Fruit fly (Drosophila melanogaster) whole organism, wandering third instar larva: ENCODE data around the gene CG10183.

Experiments
- Abd-B ChIP-seq: fragments of >200 bp; optimal IDR thresholded peaks from 2 replicates; lab custom pipeline; 2017; ENCODE audit warnings: missing biosample characterization, missing genetic modification characterization
- CG32264 ChIP-seq: fragments of 200-800 bp; sonication (Bioruptor generic); optimal IDR thresholded peaks from 2 replicates; lab custom pipeline; 2016; ENCODE audit warnings: missing biosample characterization, missing genetic modification characterization
- CG9705 ChIP-seq: fragments of 200-800 bp; sonication (Bioruptor generic); optimal IDR thresholded peaks from 2 replicates; lab custom pipeline; 2018; ENCODE audit warnings: missing biosample characterization, mild to moderate bottlenecking, missing genetic modification characterization
- CrebA ChIP-seq: fragments of 200-800 bp; sonication (Bioruptor generic); optimal IDR thresholded peaks from 2 replicates; lab custom pipeline; 2016; ENCODE audit warnings: missing biosample characterization, mild to moderate bottlenecking, missing genetic modification characterization, borderline replicate concordance
- Dfd ChIP-seq: fragments of >200 bp; optimal IDR thresholded peaks from 2 replicates; lab custom pipeline; 2017; ENCODE audit warnings: missing biosample characterization, missing genetic modification characterization
- Dif ChIP-seq: fragments of 200-275, 200-300 bp; sonication (Bioruptor generic); optimal IDR thresholded peaks from 2 replicates; lab custom pipeline; 2018; ENCODE audit warnings: missing biosample characterization, missing genetic modification characterization; ENCODE audit not compliant: partially characterized antibody
- GATAd ChIP-seq: sonication (Bioruptor generic); optimal IDR thresholded peaks from 2 replicates; lab custom pipeline; 2016; ENCODE audit warnings: missing biosample characterization, missing genetic modification characterization
- Hnf4 ChIP-seq: fragments of 200-800 bp; sonication (Bioruptor generic); optimal IDR thresholded peaks from 2 replicates; lab custom pipeline; 2016; ENCODE audit warnings: missing biosample characterization, mild to moderate bottlenecking, missing genetic modification characterization
- Hr83 ChIP-seq: fragments of 200-300 bp; sonication (Bioruptor generic); optimal IDR thresholded peaks from 2 replicates; lab custom pipeline; 2016; ENCODE audit warnings: missing biosample characterization, mild to moderate bottlenecking, missing genetic modification characterization, moderate library complexity; ENCODE audit not compliant: poor library complexity, severe bottlenecking
- Jra ChIP-seq: sonication (Bioruptor generic); optimal IDR thresholded peaks from 2 replicates; lab custom pipeline; 2016; ENCODE audit warnings: missing biosample characterization, missing genetic modification characterization
- Mio ChIP-seq: sonication (Bioruptor generic); optimal IDR thresholded peaks from 2 replicates; lab custom pipeline; 2016; ENCODE audit warnings: missing biosample characterization, missing genetic modification characterization
- Myc ChIP-seq: fragments of >200 bp; optimal IDR thresholded peaks from 2 replicates; lab custom pipeline; 2017
- OdsH ChIP-seq: fragments of 200-800 bp; sonication (Bioruptor generic); optimal IDR thresholded peaks from 2 replicates; lab custom pipeline; 2016; ENCODE audit warnings: missing biosample characterization, mild to moderate bottlenecking, missing genetic modification characterization
- Sp1 ChIP-seq: fragments of 200-800 bp; sonication (Bioruptor generic); optimal IDR thresholded peaks from 3 replicates; lab custom pipeline; 2019; ENCODE audit warnings: missing biosample characterization, mild to moderate bottlenecking, missing genetic modification characterization, moderate library complexity
- Vsx2 ChIP-seq: fragments of 200-300, 225-300 bp; sonication (Bioruptor generic); optimal IDR thresholded peaks from 2 replicates; lab custom pipeline; 2018; ENCODE audit warnings: missing biosample characterization, missing genetic modification characterization; ENCODE audit not compliant: partially characterized antibody
- br ChIP-seq: fragments of 200-800 bp; sonication (Bioruptor generic); optimal IDR thresholded peaks from 2 replicates; lab custom pipeline; 2016; ENCODE audit warnings: missing biosample characterization, missing genetic modification characterization
- brk ChIP-seq: fragments of 200-800 bp; sonication (Bioruptor generic); optimal IDR thresholded peaks from 2 replicates; lab custom pipeline; 2016; ENCODE audit warnings: missing biosample characterization, mild to moderate bottlenecking, missing genetic modification characterization
- ey ChIP-seq: fragments of 200-800 bp; sonication (Bioruptor generic); optimal IDR thresholded peaks from 2 replicates; lab custom pipeline; 2016; ENCODE audit warnings: missing biosample characterization, missing genetic modification characterization
- foxo ChIP-seq, 2 experiments: fragments of 200-800 bp; sonication (Bioruptor generic); optimal IDR thresholded peaks; 2 replicates in 1 of 2; 3 replicates in 1 of 2; lab custom pipeline; 2016 to 2017; ENCODE audit warnings: missing biosample characterization in 2 of 2, missing genetic modification characterization in 2 of 2
- fru ChIP-seq: fragments of 200-800 bp; sonication (Bioruptor generic); optimal IDR thresholded peaks from 3 replicates; lab custom pipeline; 2016; ENCODE audit warnings: missing biosample characterization, mild to moderate bottlenecking, missing genetic modification characterization
- h ChIP-seq: fragments of 200-800 bp; sonication (Bioruptor generic); optimal IDR thresholded peaks from 3 replicates; lab custom pipeline; 2016; ENCODE audit warnings: missing biosample characterization, mild to moderate bottlenecking, missing genetic modification characterization
- lola ChIP-seq: fragments of >200 bp; optimal IDR thresholded peaks from 2 replicates; lab custom pipeline; 2017; ENCODE audit warnings: missing biosample characterization, missing genetic modification characterization
- pan ChIP-seq: fragments of >200 bp; optimal IDR thresholded peaks from 2 replicates; lab custom pipeline; 2017
- psq ChIP-seq: fragments of 200-800 bp; sonication (Bioruptor generic); optimal IDR thresholded peaks from 3 replicates; lab custom pipeline; 2017; ENCODE audit warnings: missing biosample characterization, mild to moderate bottlenecking, missing genetic modification characterization, moderate library complexity
- rgr ChIP-seq: fragments of 200-800 bp; sonication (Bioruptor generic); optimal IDR thresholded peaks from 3 replicates; lab custom pipeline; 2016; ENCODE audit warnings: missing biosample characterization, mild to moderate bottlenecking, missing genetic modification characterization
- sage ChIP-seq: fragments of 200-800 bp; sonication (Bioruptor generic); optimal IDR thresholded peaks from 2 replicates; lab custom pipeline; 2016; ENCODE audit warnings: missing biosample characterization, mild to moderate bottlenecking, missing genetic modification characterization
- sv ChIP-seq: fragments of 200-800 bp; sonication (Bioruptor generic); optimal IDR thresholded peaks from 3 replicates; lab custom pipeline; 2016; ENCODE audit warnings: missing biosample characterization, missing genetic modification characterization
- tai ChIP-seq: sonication (Bioruptor generic); optimal IDR thresholded peaks from 2 replicates; lab custom pipeline; 2016; ENCODE audit warnings: missing biosample characterization, missing genetic modification characterization
- usp ChIP-seq: fragments of >200 bp; optimal IDR thresholded peaks from 2 replicates; lab custom pipeline; 2017; ENCODE audit warnings: missing biosample characterization, missing genetic modification characterization
- woc ChIP-seq: sonication (Bioruptor generic); optimal IDR thresholded peaks from 2 replicates; lab custom pipeline; 2016; ENCODE audit warnings: missing biosample characterization, mild to moderate bottlenecking, missing genetic modification characterization

CG10183 gene

dm6 chr3R:23576618-23577017 is 22.2 kb downstream of the CG10183 start:
- TF ChIP-seq brk (no peak), lola (no peak), Vsx2 (GFP tag; lab: Kevin White, UChicago) (no peak), tai (no peak), CrebA (GFP tag; lab: Kevin White, UChicago) (no peak), sv (GFP tag; lab: Kevin White, UChicago) (no peak), OdsH (GFP tag; lab: Kevin White, UChicago) (no peak), Jra (GFP tag; lab: Kevin White, UChicago) (no peak), ey (GFP tag; lab: Kevin White, UChicago) (no peak), Sp1 (GFP tag; lab: Kevin White, UChicago) (no peak), br (GFP tag; lab: Kevin White, UChicago) (no peak), CG32264 (GFP tag; lab: Kevin White, UChicago) (no peak), sage (GFP tag; lab: Kevin White, UChicago) (no peak), foxo (GFP tag; optimal IDR thresholded peaks at IDR 0.05; lab: Kevin White, UChicago) (no peak), GATAd (GFP tag; lab: Kevin White, UChicago) (no peak), pan (lab: Kevin White, UChicago) (no peak), woc (GFP tag; lab: Kevin White, UChicago) (no peak)
- TF ChIP-seq, all 38 proteins: peak for 0

- peak; percentile 75 for TF ChIP-seq Dfd (GFP tag; lab: Kevin White, UChicago)
- TF ChIP-seq CG32264 (GFP tag; lab: Kevin White, UChicago): no peak
Observed at dm6 chr3R:23569195-23569594, 29.6 kb downstream of the CG10183 start.

dm6 chr3R:23557244-23557643 is 41.6 kb downstream of the CG10183 start, which contains the start of gene beat-IV:
TSS of gene beat-IV (plus strand) at chr3R:23557412.
- TF ChIP-seq psq (GFP tag; lab: Kevin White, UChicago) (no peak), Abd-B (GFP tag; lab: Kevin White, UChicago) (no peak), Hnf4 (GFP tag; lab: Kevin White, UChicago) (no peak), Hr83 (GFP tag; lab: Kevin White, UChicago) (no peak), pan (lab: Kevin White, UChicago) (no peak)

- TF ChIP-seq psq (GFP tag; lab: Kevin White, UChicago) (no peak), pan (lab: Kevin White, UChicago) (no peak), CG32264 (GFP tag; lab: Kevin White, UChicago) (no peak), tai (no peak), Abd-B (GFP tag; lab: Kevin White, UChicago) (no peak), brk (no peak), CG9705 (no peak), CrebA (GFP tag; lab: Kevin White, UChicago) (no peak), Mio (no peak), OdsH (GFP tag; lab: Kevin White, UChicago) (no peak), Hnf4 (GFP tag; lab: Kevin White, UChicago) (no peak), Dif (GFP tag; lab: Kevin White, UChicago) (no peak), Myc (lab: Kevin White, UChicago) (no peak), sv (GFP tag; lab: Kevin White, UChicago) (no peak), h (GFP tag; lab: Kevin White, UChicago) (no peak), fru (GFP tag; lab: Kevin White, UChicago) (no peak), Hr83 (GFP tag; lab: Kevin White, UChicago) (no peak), usp (GFP tag; lab: Kevin White, UChicago) (no peak), Jra (GFP tag; lab: Kevin White, UChicago) (no peak), rgr (GFP tag; lab: Kevin White, UChicago) (no peak)
Observed at dm6 chr3R:23556843-23557242, 42.0 kb downstream of the CG10183 start, which contains the start of gene CG10164. TSS of gene CG10164 (minus strand) at chr3R:23556943.
